Fruit fly (Drosophila melanogaster): ENCODE measurements around the gene CG3345.

Gene CG3345

DNA sequence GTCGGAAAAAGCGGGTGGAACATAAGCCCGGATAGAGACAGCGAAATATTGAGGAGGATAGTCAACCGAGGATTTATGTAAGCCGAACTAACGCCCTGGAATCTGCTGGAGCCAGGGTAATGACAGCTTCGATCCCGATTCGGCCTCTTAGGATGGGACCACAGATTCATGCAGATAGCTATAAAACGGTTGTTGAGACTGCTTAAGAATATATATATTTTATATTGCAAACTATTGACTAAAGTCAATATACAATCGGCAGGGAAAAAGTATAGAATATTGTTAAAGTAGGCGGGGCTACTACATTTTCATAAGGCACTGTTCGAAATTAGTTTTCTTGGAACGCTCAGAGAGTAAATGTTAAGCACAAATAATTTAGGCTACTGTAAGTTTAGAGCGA, at the start of gene CG3345:
Gene CG3345 (plus strand): TSS at position 301 of the 400 bp plus-strand sequence.
- TF ChIP-seq MESR4 (GFP tag; optimal IDR thresholded peaks at IDR 0.05), result no peak
- no peak for TF ChIP-seq CG12769 (tag; optimal IDR thresholded peaks at IDR 0.05)
- TF ChIP-seq CG14014 (GFP tag; IDR thresholded peaks at IDR 0.05), result no peak

- TF ChIP-seq Bgb (GFP tag; IDR thresholded peaks at IDR 0.05; ENCODE audit: partially characterized antibody) (no peak), CG17328 (GFP tag; IDR thresholded peaks at IDR 0.05) (no peak), CG6175 (GFP tag; IDR thresholded peaks at IDR 0.05) (no peak), Ssrp (tag; optimal IDR thresholded peaks at IDR 0.05) (no peak), pfk (GFP tag; optimal IDR thresholded peaks at IDR 0.05) (peak; percentile 89), Lim3 (GFP tag; IDR thresholded peaks at IDR 0.05) (no peak), CG32772 (GFP tag; IDR thresholded peaks at IDR 0.05) (no peak), CG9727 (GFP tag; optimal IDR thresholded peaks at IDR 0.05) (no peak), CG10366 (GFP tag; IDR thresholded peaks at IDR 0.05) (no peak), Ets65A (GFP tag) (peak; percentile 31), toy (GFP tag; IDR thresholded peaks at IDR 0.05) (no peak), caup (GFP tag; optimal IDR thresholded peaks at IDR 0.05; ENCODE audit: severe bottlenecking) (no peak), fd102C (GFP tag; optimal IDR thresholded peaks at IDR 0.05) (no peak), CG11560 (tag; IDR thresholded peaks at IDR 0.05) (no peak), otp (GFP tag; IDR thresholded peaks at IDR 0.05) (0 out of 3 replicates have a peak, but pooled peaks have one; percentile 22), nerfin-1 (tag; optimal IDR thresholded peaks at IDR 0.05) (peak; percentile 60), org-1 (GFP tag; optimal IDR thresholded peaks at IDR 0.05) (no peak), CG7839 (tag; optimal IDR thresholded peaks at IDR 0.05) (no peak), Xrp1 (GFP tag; IDR thresholded peaks at IDR 0.05) (no peak), CG2199 (GFP tag; IDR thresholded peaks at IDR 0.05) (no peak), Ada2b (GFP tag; IDR thresholded peaks at IDR 0.05) (no peak), wor (GFP tag; IDR thresholded peaks at IDR 0.05) (no peak), CG15073 (GFP tag; optimal IDR thresholded peaks at IDR 0.05) (no peak), CG14050 (GFP tag; IDR thresholded peaks at IDR 0.05) (no peak), CG6765 (GFP tag; optimal IDR thresholded peaks at IDR 0.05) (no peak), Pdp1 (GFP tag; optimal IDR thresholded peaks at IDR 0.05) (no peak), pros (GFP tag; optimal IDR thresholded peaks at IDR 0.05) (peak; percentile 97), CHES-1-like (GFP tag; optimal IDR thresholded peaks at IDR 0.05) (no peak)
These were observed 49.4 kb upstream of the CG3345 start for dm6 chr2L:219441-220033.

DNA sequence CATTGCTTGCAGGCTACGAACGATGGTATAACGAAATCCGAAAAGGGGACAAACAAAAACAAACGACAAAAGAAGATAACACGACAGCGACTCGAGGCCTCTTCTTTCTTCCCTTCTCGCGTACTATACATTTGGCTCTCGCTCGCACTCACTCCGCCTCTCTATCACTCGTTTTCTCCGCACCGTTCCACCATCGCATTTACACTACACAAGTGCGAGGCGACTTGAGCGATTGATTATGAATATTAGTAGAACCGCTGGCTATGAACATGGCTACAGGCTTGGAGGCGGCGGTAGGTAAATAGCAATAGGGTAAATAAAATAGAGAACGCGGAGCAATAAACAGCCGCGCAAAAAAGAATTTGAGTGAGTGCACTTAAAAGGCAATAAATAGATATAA, 48.4 kb upstream of the CG3345 start:
- TF ChIP-seq vvl (GFP tag; IDR thresholded peaks at IDR 0.05) (no peak), CG16863 (GFP tag; optimal IDR thresholded peaks at IDR 0.05) (no peak), CG1832 (GFP tag; optimal IDR thresholded peaks at IDR 0.05) (peak; percentile 76), NC2β (GFP tag; optimal IDR thresholded peaks at IDR 0.05) (no peak), her (GFP tag; optimal IDR thresholded peaks at IDR 0.05) (peak; percentile 1), CG10565 (GFP tag; optimal IDR thresholded peaks at IDR 0.05) (no peak), danr (GFP tag; IDR thresholded peaks at IDR 0.05) (no peak), Hmx (GFP tag; optimal IDR thresholded peaks at IDR 0.05) (no peak), CG6175 (GFP tag; IDR thresholded peaks at IDR 0.05) (no peak), unc-4 (GFP tag; IDR thresholded peaks at IDR 0.05; ENCODE audit: partially characterized antibody) (no peak), tap (tag; optimal IDR thresholded peaks at IDR 0.05) (no peak), Kr (GFP tag; optimal IDR thresholded peaks at IDR 0.05) (no peak), PHDP (tag; optimal IDR thresholded peaks at IDR 0.05) (no peak), CG1603 (tag; optimal IDR thresholded peaks at IDR 0.05) (peak; percentile 46), ttk (GFP tag; IDR thresholded peaks at IDR 0.05) (no peak; the same call in 1 of the 2 replicates), CG17612 (GFP tag; IDR thresholded peaks at IDR 0.05) (no peak), CG14710 (tag; optimal IDR thresholded peaks at IDR 0.05) (no peak), CG8478 (optimal IDR thresholded peaks at IDR 0.05) (no peak), fu2 (GFP tag; optimal IDR thresholded peaks at IDR 0.05) (no peak), pnt (GFP tag; optimal IDR thresholded peaks at IDR 0.05) (no peak), CG9817 (tag; optimal IDR thresholded peaks at IDR 0.05) (no peak), wor (GFP tag; IDR thresholded peaks at IDR 0.05) (no peak)
